Fruit fly (Drosophila melanogaster): ENCODE data around the gene Fadd.

Fadd gene

dm6 chr3R:22047412-22047811, 13.2 kb downstream of the Fadd start:
- TF ChIP-seq sd (tag; optimal IDR thresholded peaks at IDR 0.05) (peak; percentile 65), jing (GFP tag; optimal IDR thresholded peaks at IDR 0.05) (no peak), CG32767 (GFP tag; IDR thresholded peaks at IDR 0.05) (peak; percentile 55), Oli (tag; optimal IDR thresholded peaks at IDR 0.05) (no peak), Ets65A (GFP tag) (peak; percentile 24), CG15479 (GFP tag; optimal IDR thresholded peaks at IDR 0.05) (no peak), HmgZ (tag; optimal IDR thresholded peaks at IDR 0.05) (no peak), row (GFP tag; IDR thresholded peaks at IDR 0.05) (no peak), twi (tag; optimal IDR thresholded peaks at IDR 0.05) (peak; percentile 39)

- TF ChIP-seq CG10267 (tag; optimal IDR thresholded peaks at IDR 0.05) (peak; percentile 70), E2f2 (GFP tag; IDR thresholded peaks at IDR 0.05) (peak; percentile 56), wek (GFP tag; optimal IDR thresholded peaks at IDR 0.05) (no peak), HmgZ (tag; optimal IDR thresholded peaks at IDR 0.05) (peak; percentile 78), prd (optimal IDR thresholded peaks at IDR 0.05) (no peak), prd (GFP tag; IDR thresholded peaks at IDR 0.05) (peak; percentile 89), trem (tag; optimal IDR thresholded peaks at IDR 0.05) (peak; percentile 60), tup (GFP tag; optimal IDR thresholded peaks at IDR 0.05) (peak; percentile 73), Nf-YB (GFP tag; optimal IDR thresholded peaks at IDR 0.05) (peak; percentile 21), CG11695 (GFP tag; IDR thresholded peaks at IDR 0.05) (peak; percentile 74), CG10462 (GFP tag; optimal IDR thresholded peaks at IDR 0.05) (peak; percentile 56), h (optimal IDR thresholded peaks at IDR 0.05) (no peak), CG10274 (GFP tag; optimal IDR thresholded peaks at IDR 0.05) (peak; percentile 45), slou (GFP tag; optimal IDR thresholded peaks at IDR 0.05) (peak; percentile 40), al (GFP tag; IDR thresholded peaks at IDR 0.05) (peak; percentile 59; the same call in 1 of the 2 replicates), nom (GFP tag; optimal IDR thresholded peaks at IDR 0.05) (no peak), CG31441 (GFP tag; IDR thresholded peaks at IDR 0.05) (peak; percentile 71), tio (GFP tag; optimal IDR thresholded peaks at IDR 0.05) (peak; percentile 74), Hr78 (GFP tag; optimal IDR thresholded peaks at IDR 0.05) (peak in 1 of 2 experiments; percentile 56), CG14050 (GFP tag; IDR thresholded peaks at IDR 0.05) (peak; percentile 77), chm (GFP tag; IDR thresholded peaks at IDR 0.05) (peak; percentile 88), lola (GFP tag; optimal IDR thresholded peaks at IDR 0.05) (peak in 1 of 3 experiments; percentile 58), cas (GFP tag; IDR thresholded peaks at IDR 0.05) (peak; percentile 37; the same call in 1 of the 2 replicates), CG6765 (GFP tag; optimal IDR thresholded peaks at IDR 0.05) (peak; percentile 54), CG18476 (GFP tag; optimal IDR thresholded peaks at IDR 0.05) (peak; percentile 60), Stat92E (GFP tag; optimal IDR thresholded peaks at IDR 0.05) (no peak), Tbp (GFP tag; optimal IDR thresholded peaks at IDR 0.05) (no peak), gsb (GFP tag; IDR thresholded peaks at IDR 0.05) (peak; percentile 58), tin (GFP tag; optimal IDR thresholded peaks at IDR 0.05) (peak; percentile 76), Oli (tag; optimal IDR thresholded peaks at IDR 0.05) (peak; percentile 81), Hmx (GFP tag; optimal IDR thresholded peaks at IDR 0.05) (no peak), CG2116 (GFP tag; optimal IDR thresholded peaks at IDR 0.05) (peak; percentile 41), CG7357 (GFP tag; IDR thresholded peaks at IDR 0.05) (peak; percentile 50; the same call in 2 of the 3 replicates), CG6813 (GFP tag; optimal IDR thresholded peaks at IDR 0.05) (peak; percentile 71), tna (GFP tag; IDR thresholded peaks at IDR 0.05; ENCODE audit: partially characterized antibody) (no peak), Deaf1 (tag; optimal IDR thresholded peaks at IDR 0.05) (peak; percentile 55), schlank (tag; optimal IDR thresholded peaks at IDR 0.05) (peak; percentile 44), dysf (GFP tag; IDR thresholded peaks at IDR 0.05) (peak; percentile 87), CG7556 (GFP tag; optimal IDR thresholded peaks at IDR 0.05) (peak; percentile 85), CG11504 (tag; optimal IDR thresholded peaks at IDR 0.05) (peak; percentile 86), CG18262 (tag; optimal IDR thresholded peaks at IDR 0.05) (peak; percentile 82)
Measured at dm6 chr3R:22049134-22049796, 15.0 kb downstream of the Fadd start.

Measured in whole organism, embryonic.